Worm (Caenorhabditis elegans): ENCODE data around the gene F17H10.2.

The F17H10.2 gene

DNA sequence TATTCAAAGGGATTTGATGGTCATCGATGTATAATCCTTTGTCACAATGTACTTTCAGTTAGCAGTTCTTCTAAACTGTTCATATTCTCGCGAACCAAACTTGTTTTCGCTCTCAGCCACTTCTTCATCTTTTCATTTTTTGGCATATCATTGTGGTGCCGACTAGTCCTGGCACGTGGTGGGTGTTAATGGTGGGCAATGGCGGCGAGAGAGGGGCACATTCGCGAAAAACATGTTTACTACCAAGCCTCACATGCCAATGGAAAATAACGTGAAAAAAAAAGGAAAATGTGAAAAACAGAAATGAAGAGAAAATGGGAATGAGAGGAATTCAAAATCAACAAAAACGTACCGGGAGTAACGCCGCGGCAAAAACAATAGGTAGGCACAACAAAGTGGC, 33.5 kb downstream of the F17H10.2 start (continued):
- TF ChIP-seq hif-1 (tag; optimal IDR thresholded peaks at IDR 0.05) (peak in 1 of 2 experiments; percentile 48), zfp-3 (GFP tag; conservative IDR thresholded peaks at IDR 0.05) (no peak), lin-38 (GFP tag; IDR thresholded peaks at IDR 0.05) (no peak), daf-16 (GFP tag; optimal IDR thresholded peaks at IDR 0.05) (peak in 1 of 2 experiments; percentile 55), daf-16 (tag; optimal IDR thresholded peaks at IDR 0.05) (peak; percentile 55), ztf-7 (tag; optimal IDR thresholded peaks at IDR 0.05) (no peak), zag-1 (tag; optimal IDR thresholded peaks at IDR 0.05) (no peak), F26F4.8 (GFP tag; conservative IDR thresholded peaks at IDR 0.05) (no peak), tag-97 (GFP tag; IDR thresholded peaks at IDR 0.05) (no peak), mxl-2 (GFP tag; conservative IDR thresholded peaks at IDR 0.05) (no peak), php-3 (GFP tag; IDR thresholded peaks at IDR 0.05) (no peak), ceh-44 (GFP tag; IDR thresholded peaks at IDR 0.05) (no peak), nhr-77 (tag; optimal IDR thresholded peaks at IDR 0.05) (no peak), dmd-6 (GFP tag; IDR thresholded peaks at IDR 0.05) (no peak), mxl-3 (GFP tag; optimal IDR thresholded peaks at IDR 0.05) (peak; percentile 65), rbr-2 (tag; optimal IDR thresholded peaks at IDR 0.05) (peak; percentile 53), gei-8 (GFP tag; optimal IDR thresholded peaks at IDR 0.05) (no peak), pqm-1 (tag; optimal IDR thresholded peaks at IDR 0.05) (no peak), spr-3 (GFP tag; optimal IDR thresholded peaks at IDR 0.05) (no peak), aha-1 (tag) (no peak), T26A8.4 (GFP tag; IDR thresholded peaks at IDR 0.05) (no peak), ZK337.2 (GFP tag; IDR thresholded peaks at IDR 0.05) (no peak), unc-62 (GFP tag; optimal IDR thresholded peaks at IDR 0.05 in 1 of 2) (peak in 1 of 2 experiments; percentile 94), unc-62 (tag; optimal IDR thresholded peaks at IDR 0.05) (no peak), nhr-11 (tag; optimal IDR thresholded peaks at IDR 0.05) (peak; percentile 44), lin-29 (GFP tag; IDR thresholded peaks at IDR 0.05) (no peak), hmg-1.1 (GFP tag; IDR thresholded peaks at IDR 0.05) (no peak), lin-39 (tag; optimal IDR thresholded peaks at IDR 0.05) (no peak), ceh-62 (tag; optimal IDR thresholded peaks at IDR 0.05) (no peak), hlh-30 (tag; optimal IDR thresholded peaks at IDR 0.05; ENCODE audit: insufficient read depth) (peak; percentile 87), aly-2 (tag; optimal IDR thresholded peaks at IDR 0.05) (no peak), dpl-1 (GFP tag; optimal IDR thresholded peaks at IDR 0.05) (no peak), ama-1 (optimal IDR thresholded peaks at IDR 0.05) (no peak)

DNA sequence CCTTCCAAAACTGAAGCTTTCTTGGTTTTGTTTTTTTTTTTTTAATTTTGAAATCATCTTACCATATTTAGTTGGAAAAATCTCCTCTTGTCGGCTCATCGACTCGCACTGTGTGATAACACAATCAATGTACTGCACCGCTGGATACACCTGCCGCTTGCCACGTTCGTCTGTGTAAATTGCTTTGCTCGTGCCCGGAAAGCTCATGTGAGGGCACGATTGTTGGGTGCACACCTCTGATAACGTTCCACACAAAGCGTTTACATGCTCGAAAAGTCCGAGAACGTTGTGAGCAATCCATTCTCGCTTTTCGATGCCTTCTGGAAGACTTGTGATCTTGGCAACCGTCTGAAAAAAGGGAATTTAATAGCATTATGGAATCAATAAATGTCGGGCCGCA, 40.9 kb downstream of the F17H10.2 start:
- peak; percentile 29 for TF ChIP-seq hlh-30 (tag; optimal IDR thresholded peaks at IDR 0.05; ENCODE audit: insufficient read depth)
- no peak for TF ChIP-seq ceh-32 (tag; optimal IDR thresholded peaks at IDR 0.05; ENCODE audit: poor library complexity)
- no peak for TF ChIP-seq lin-29 (GFP tag; IDR thresholded peaks at IDR 0.05)
- peak; percentile 3 for TF ChIP-seq dve-1 (tag; optimal IDR thresholded peaks at IDR 0.05; ENCODE audit: insufficient read depth)
- TF ChIP-seq dmd-6 (GFP tag; IDR thresholded peaks at IDR 0.05), result 0 out of 2 replicates have a peak, but pooled peaks have one; percentile 23
- TF ChIP-seq unc-62 (GFP tag; optimal IDR thresholded peaks at IDR 0.05 in 1 of 2), result no peak
- TF ChIP-seq unc-62 (tag; optimal IDR thresholded peaks at IDR 0.05), result no peak
- peak; percentile 27 for TF ChIP-seq hlh-11 (tag; optimal IDR thresholded peaks at IDR 0.05)

- TF ChIP-seq unc-62 (GFP tag; optimal IDR thresholded peaks at IDR 0.05 in 1 of 2) (peak in 1 of 2 experiments; percentile 38), unc-62 (tag; optimal IDR thresholded peaks at IDR 0.05) (no peak), nhr-41 (GFP tag; IDR thresholded peaks at IDR 0.05) (no peak), fkh-10 (GFP tag; optimal IDR thresholded peaks at IDR 0.05) (peak; percentile 72)
Measured at ce11 chrX:13155730-13156129, 42.2 kb downstream of the F17H10.2 start.
